Fruit fly (Drosophila melanogaster) whole organism, pupa: ENCODE results near the gene Tps1.

Experiments used
- CG12605 ChIP-seq: fragments of 200-800 bp; sonication (Bioruptor generic); IDR thresholded peaks from 2 replicates; pipeline ENCODE4 v1.3.6; 2022; ENCODE audit warnings: missing biosample characterization, missing genetic modification characterization
- CG8301 ChIP-seq: fragments of 200-800 bp; sonication (Bioruptor generic); optimal IDR thresholded peaks from 2 replicates; lab custom pipeline; 2018; ENCODE audit warnings: missing biosample characterization, mild to moderate bottlenecking, missing genetic modification characterization
- EcR ChIP-seq: fragments of 200-800 bp; sonication (Bioruptor generic); optimal IDR thresholded peaks from 3 replicates; lab custom pipeline; 2019; ENCODE audit warnings: missing biosample characterization, missing genetic modification characterization, mild to moderate bottlenecking, moderate library complexity, missing genetic modification reagents
- gl ChIP-seq: fragments of 200-800 bp; sonication (Bioruptor generic); optimal IDR thresholded peaks from 2 replicates; lab custom pipeline; 2018; ENCODE audit warnings: missing biosample characterization, mild to moderate bottlenecking, missing genetic modification characterization

DNA sequence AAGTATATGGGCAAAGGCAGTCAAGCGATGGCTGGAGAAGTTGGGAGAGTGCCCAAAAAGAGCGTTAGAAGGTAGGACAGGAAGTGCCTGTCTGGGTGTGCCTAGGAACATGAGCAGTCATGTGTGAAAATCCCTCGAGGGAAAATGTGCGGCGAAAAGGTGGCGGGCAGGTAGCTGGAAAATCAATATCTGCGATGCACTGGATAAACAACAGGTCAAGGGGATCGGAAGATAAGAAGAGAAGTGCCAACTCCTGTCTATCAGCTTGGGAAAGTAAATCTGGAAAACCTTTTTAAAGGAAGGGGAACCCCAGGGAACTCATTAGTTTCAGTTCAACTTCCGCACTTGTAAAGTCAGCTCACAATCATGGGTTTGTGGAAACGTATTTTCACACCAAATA, 9.7 kb upstream of the Tps1 start:
- TF ChIP-seq EcR (GFP tag; lab: Kevin White, UChicago), result no peak
- TF ChIP-seq CG8301 (tag; lab: Kevin White, UChicago), result no peak
- no peak for TF ChIP-seq CG12605 (GFP tag; lab: Robert Waterston, UW)
- TF ChIP-seq gl (tag; lab: Kevin White, UChicago), result no peak
